In the genomic region with DNA sequence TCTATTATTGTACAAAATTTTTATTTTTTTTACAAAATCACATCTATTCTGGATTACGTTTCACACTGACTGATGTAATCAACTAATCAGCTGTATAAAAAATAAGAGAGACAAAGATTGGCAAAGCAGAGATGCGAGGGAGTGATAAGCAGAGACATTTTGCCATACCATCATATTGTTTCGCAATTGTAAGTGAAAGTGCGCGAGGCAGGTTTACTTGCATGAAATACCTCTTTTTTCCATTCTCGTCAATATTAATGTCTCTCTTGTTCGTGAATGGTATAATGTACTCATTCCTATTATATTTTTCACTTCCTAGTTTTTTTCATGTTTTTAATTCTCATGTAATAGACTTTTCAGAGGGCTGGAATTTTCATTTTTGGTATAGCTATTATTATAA, we compare ENCODE assay signal across 6 worm cellular contexts.
TF ChIP-seq lines count a peak whose summit lies in the region.

No protein-coding gene starts in this region.

TF ChIP-seq in whole organism, L1 larva, 84 proteins besides CTCF, POLR2A, EP300 and RAD21 (continues in another document):
- TF ChIP-seq mep-1 (tag; optimal IDR thresholded peaks at IDR 0.05; lab: Kevin White, UChicago) = no peak
- no peak for TF ChIP-seq unc-62 (GFP tag; optimal IDR thresholded peaks at IDR 0.05; lab: Kevin White, UChicago)
- no peak for TF ChIP-seq lin-39 (tag; optimal IDR thresholded peaks at IDR 0.05; lab: Kevin White, UChicago)
- TF ChIP-seq snu-23 (GFP tag; optimal IDR thresholded peaks at IDR 0.05; lab: Kevin White, UChicago) = no peak
- TF ChIP-seq fos-1 (tag; optimal IDR thresholded peaks at IDR 0.05; lab: Kevin White, UChicago) = no peak
- TF ChIP-seq nhr-237 (tag; optimal IDR thresholded peaks at IDR 0.05; lab: Kevin White, UChicago) = no peak
- no peak for TF ChIP-seq nhr-28 (tag; optimal IDR thresholded peaks at IDR 0.05; lab: Kevin White, UChicago)
- no peak for TF ChIP-seq unc-30 (tag; optimal IDR thresholded peaks at IDR 0.05; lab: Kevin White, UChicago)
- TF ChIP-seq C16A3.4 (tag; optimal IDR thresholded peaks at IDR 0.05; lab: Kevin White, UChicago) = no peak
- peak in 1 of 6 experiments; percentile 81 for TF ChIP-seq elt-3 (tag; optimal IDR thresholded peaks at IDR 0.05; lab: Kevin White, UChicago)
- TF ChIP-seq sup-37 (GFP tag; optimal IDR thresholded peaks at IDR 0.05; lab: Kevin White, UChicago) = no peak
- peak; percentile 35 for TF ChIP-seq pag-3 (tag; optimal IDR thresholded peaks at IDR 0.05; lab: Kevin White, UChicago; ENCODE audit: borderline replicate concordance, insufficient read depth)
- no peak for TF ChIP-seq xbp-1 (tag; optimal IDR thresholded peaks at IDR 0.05; lab: Kevin White, UChicago)
- no peak for TF ChIP-seq jun-1 (tag; optimal IDR thresholded peaks at IDR 0.05; lab: Kevin White, UChicago)
- TF ChIP-seq nhr-19 (GFP tag; conservative IDR thresholded peaks at IDR 0.05; lab: Robert Waterston, UW) = no peak

TF ChIP-seq in whole organism, L2 larva, 48 proteins besides CTCF, POLR2A, EP300 and RAD21:
- TF ChIP-seq crh-2 (tag; optimal IDR thresholded peaks at IDR 0.05; lab: Kevin White, UChicago) (no peak), blmp-1 (tag; optimal IDR thresholded peaks at IDR 0.05; lab: Kevin White, UChicago; ENCODE audit: insufficient read depth) (peak; percentile 94), egl-27 (tag; optimal IDR thresholded peaks at IDR 0.05; lab: Kevin White, UChicago) (no peak), nhr-25 (tag; optimal IDR thresholded peaks at IDR 0.05; lab: Kevin White, UChicago) (peak; percentile 56)

TF ChIP-seq in whole organism, L3 larva, 47 proteins besides CTCF, POLR2A, EP300 and RAD21:
- TF ChIP-seq nhr-23 (tag; optimal IDR thresholded peaks at IDR 0.05; lab: Kevin White, UChicago) (no peak), nhr-25 (tag; optimal IDR thresholded peaks at IDR 0.05; lab: Kevin White, UChicago) (peak; percentile 77), elt-1 (tag; optimal IDR thresholded peaks at IDR 0.05; lab: Kevin White, UChicago) (peak; percentile 79), ceh-16 (tag; optimal IDR thresholded peaks at IDR 0.05; lab: Kevin White, UChicago) (no peak), ztf-4 (tag; optimal IDR thresholded peaks at IDR 0.05; lab: Kevin White, UChicago) (no peak)

TF ChIP-seq in whole organism, L4 larva, 104 proteins besides CTCF, POLR2A, EP300 and RAD21:
- no peak for TF ChIP-seq unc-39 (tag; optimal IDR thresholded peaks at IDR 0.05; lab: Kevin White, UChicago)
- TF ChIP-seq tra-1 (GFP tag; IDR thresholded peaks at IDR 0.05; lab: Robert Waterston, UW) = no peak
- TF ChIP-seq hlh-11 (tag; optimal IDR thresholded peaks at IDR 0.05; lab: Kevin White, UChicago) = peak; percentile 14
- peak; percentile 18 for TF ChIP-seq nhr-28 (tag; optimal IDR thresholded peaks at IDR 0.05; lab: Kevin White, UChicago)
- peak; percentile 34 for TF ChIP-seq nhr-48 (tag; optimal IDR thresholded peaks at IDR 0.05; lab: Kevin White, UChicago)
- peak; percentile 4 for TF ChIP-seq cey-2 (tag; optimal IDR thresholded peaks at IDR 0.05; lab: Kevin White, UChicago; ENCODE audit: borderline replicate concordance, insufficient read depth)
- TF ChIP-seq unc-62 (GFP tag; optimal IDR thresholded peaks at IDR 0.05 in 1 of 2; lab: Kevin White, UChicago) = peak in 1 of 2 experiments; percentile 71
- no peak for TF ChIP-seq unc-62 (tag; optimal IDR thresholded peaks at IDR 0.05; lab: Kevin White, UChicago)
- peak; percentile 22 for TF ChIP-seq mep-1 (tag; optimal IDR thresholded peaks at IDR 0.05; lab: Kevin White, UChicago)
- TF ChIP-seq ceh-62 (tag; optimal IDR thresholded peaks at IDR 0.05; lab: Kevin White, UChicago) = no peak
- 0 out of 2 replicates have a peak, but pooled peaks have one; percentile 10 for TF ChIP-seq dmd-6 (GFP tag; IDR thresholded peaks at IDR 0.05; lab: Robert Waterston, UW)
- peak; percentile 5 for TF ChIP-seq nhr-25 (tag; optimal IDR thresholded peaks at IDR 0.05; lab: Kevin White, UChicago; ENCODE audit: borderline replicate concordance, insufficient read depth)

TF ChIP-seq in whole organism, mixed stage, embryonic, 35 proteins besides CTCF, POLR2A, EP300 and RAD21:
- TF ChIP-seq blmp-1 (tag; optimal IDR thresholded peaks at IDR 0.05; lab: Kevin White, UChicago) = peak; percentile 15
- no peak for TF ChIP-seq nhr-2 (tag; optimal IDR thresholded peaks at IDR 0.05; lab: Kevin White, UChicago)
- TF ChIP-seq elt-1 (tag; optimal IDR thresholded peaks at IDR 0.05; lab: Kevin White, UChicago; ENCODE audit: borderline replicate concordance, insufficient read depth) = peak; percentile 59
- TF ChIP-seq zip-8 (tag; optimal IDR thresholded peaks at IDR 0.05; lab: Kevin White, UChicago) = no peak
- no peak for TF ChIP-seq snpc-4 (tag; optimal IDR thresholded peaks at IDR 0.05; lab: Kevin White, UChicago)
TF ChIP-seq in whole organism, mixed stage, embryonic: peak in this region for 2.

TF ChIP-seq in whole organism, young adult, 124 proteins besides CTCF, POLR2A, EP300 and RAD21:
- TF ChIP-seq cebp-1 (GFP tag; IDR thresholded peaks at IDR 0.05; lab: Robert Waterston, UW) = no peak
- peak; percentile 62 for TF ChIP-seq cebp-1 (tag; optimal IDR thresholded peaks at IDR 0.05; lab: Kevin White, UChicago)
- TF ChIP-seq snpc-1.3 (tag; optimal IDR thresholded peaks at IDR 0.05; lab: Kevin White, UChicago; ENCODE audit: insufficient read depth) = no peak
